Worm (Caenorhabditis elegans): ENCODE results near the gene slc-36.1.

DNA sequence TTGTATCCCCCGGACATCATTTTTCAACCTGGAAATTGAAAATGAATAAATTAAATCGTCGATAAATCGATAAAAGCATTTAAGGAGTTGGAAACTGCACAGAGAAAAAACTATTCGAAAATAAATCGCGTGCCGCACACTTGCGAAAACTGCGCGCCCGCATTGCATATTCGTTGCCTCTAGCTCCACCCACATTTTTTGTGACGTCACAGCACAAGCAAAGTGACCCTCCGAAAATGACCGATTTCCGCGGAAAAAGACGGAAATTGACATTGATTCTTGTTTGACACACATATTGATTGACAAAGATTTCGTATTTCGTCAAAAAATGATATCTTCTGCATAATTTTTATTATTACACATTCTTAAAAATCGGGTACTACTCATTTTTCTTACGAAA, 38.4 kb upstream of the slc-36.1 start, which contains the start of gene cpf-2:
- TF ChIP-seq unc-62 (GFP tag; optimal IDR thresholded peaks at IDR 0.05) = no peak
- TF ChIP-seq ceh-63 (GFP tag; optimal IDR thresholded peaks at IDR 0.05) = no peak
- peak; percentile 1 for TF ChIP-seq lin-15B (tag; optimal IDR thresholded peaks at IDR 0.05)
- TF ChIP-seq rnt-1 (tag; optimal IDR thresholded peaks at IDR 0.05) = peak; percentile 92
- peak; percentile 87 for TF ChIP-seq nhr-47 (tag; optimal IDR thresholded peaks at IDR 0.05)

Data from whole organism, L1 larva.